Worm (Caenorhabditis elegans) whole organism, L4/young adult: ENCODE measurements around the gene sdz-1.

Source experiments
- W03F9.2 ChIP-seq: fragments of 150-350 bp; optimal IDR thresholded peaks from 2 replicates; lab custom pipeline; 2014; ENCODE audit warnings: missing biosample characterization, missing genetic modification characterization
- dao-5 ChIP-seq: sonication (generic microtip); optimal IDR thresholded peaks from 2 replicates; lab custom pipeline; 2016; ENCODE audit warnings: missing genotype, missing genetic modification characterization, moderate library complexity, missing compliant biosample characterization
- him-1 ChIP-seq: sonication (generic microtip); optimal IDR thresholded peaks from 2 replicates; lab custom pipeline; 2016; ENCODE audit warnings: missing genotype, missing genetic modification reagents, missing genetic modification characterization, missing compliant biosample characterization

ce11 chrIII:8726019-8726894 is 26.1 kb upstream of the sdz-1 start:
- TF ChIP-seq him-1 (tag; lab: Kevin White, UChicago) (no peak), dao-5 (no peak), W03F9.2 (tag; lab: Kevin White, UChicago) (no peak)
